Fruit fly (Drosophila melanogaster) whole organism, embryonic: Measurements from ENCODE around the gene ppk24.

Experiments used
- Antp ChIP-seq: fragments of 200-800 bp; sonication (Bioruptor generic); optimal IDR thresholded peaks from 3 replicates; lab custom pipeline; 2016; ENCODE audit warnings: missing biosample characterization, missing genetic modification characterization
- Blimp-1 ChIP-seq: fragments of 200-800 bp; sonication (Bioruptor generic); optimal IDR thresholded peaks from 3 replicates; lab custom pipeline; 2018; ENCODE audit warnings: missing biosample characterization, missing genetic modification characterization, mild to moderate bottlenecking, moderate library complexity, missing genetic modification reagents
- CG10321 ChIP-seq: fragments of 200-800 bp; sonication (Bioruptor generic); IDR thresholded peaks from 2 replicates; pipeline ENCODE4 v1.3.6; 2022; ENCODE audit warnings: missing biosample characterization, missing genetic modification characterization
- CG10979 ChIP-seq: fragments of 200-800 bp; sonication (Bioruptor generic); optimal IDR thresholded peaks from 2 replicates; lab custom pipeline; 2018; ENCODE audit warnings: missing biosample characterization, mild to moderate bottlenecking, missing genetic modification characterization, moderate library complexity
- CG11504 ChIP-seq: fragments of 200-800 bp; sonication (Bioruptor generic); optimal IDR thresholded peaks from 3 replicates; lab custom pipeline; 2019; ENCODE audit warnings: missing biosample characterization, mild to moderate bottlenecking, missing genetic modification characterization, moderate library complexity
- CG12391 ChIP-seq: fragments of 200-800 bp; sonication (Bioruptor generic); optimal IDR thresholded peaks from 3 replicates; lab custom pipeline; 2018; ENCODE audit warnings: missing biosample characterization, mild to moderate bottlenecking, missing genetic modification characterization, moderate library complexity
- CG13424 ChIP-seq: fragments of 200-800 bp; sonication (Bioruptor generic); optimal IDR thresholded peaks from 2 replicates; lab custom pipeline; 2019; ENCODE audit warnings: missing biosample characterization, mild to moderate bottlenecking, missing genetic modification characterization, moderate library complexity
- CG17802 ChIP-seq: fragments of 200-800 bp; sonication (Bioruptor generic); optimal IDR thresholded peaks from 2 replicates; lab custom pipeline; 2018; ENCODE audit warnings: missing biosample characterization, mild to moderate bottlenecking, missing genetic modification characterization, moderate library complexity
- CG2120 ChIP-seq: fragments of 200-800 bp; sonication (Bioruptor generic); optimal IDR thresholded peaks from 3 replicates; lab custom pipeline; 2016; ENCODE audit warnings: missing biosample characterization, missing genetic modification characterization
- CG2678 ChIP-seq: fragments of 200-800 bp; sonication (Bioruptor generic); optimal IDR thresholded peaks from 3 replicates; lab custom pipeline; 2019; ENCODE audit warnings: missing biosample characterization, mild to moderate bottlenecking, missing genetic modification characterization, moderate library complexity
- CG2875 ChIP-seq: fragments of 200-800 bp; sonication (Bioruptor generic); optimal IDR thresholded peaks from 2 replicates; lab custom pipeline; 2017; ENCODE audit warnings: missing biosample characterization, mild to moderate bottlenecking, missing genetic modification characterization, missing genetic modification reagents
- CG3163 ChIP-seq: fragments of 200-800 bp; sonication (Bioruptor generic); optimal IDR thresholded peaks from 3 replicates; lab custom pipeline; 2016; ENCODE audit warnings: missing biosample characterization, missing genetic modification characterization
- CG6654 ChIP-seq: fragments of 200-800 bp; sonication (Bioruptor generic); optimal IDR thresholded peaks from 2 replicates; lab custom pipeline; 2017; ENCODE audit warnings: missing biosample characterization, mild to moderate bottlenecking, missing genetic modification characterization
- CG6689 ChIP-seq: fragments of 200-800 bp; sonication (Bioruptor generic); IDR thresholded peaks from 2 replicates; pipeline ENCODE4 v1.3.6; 2022; ENCODE audit warnings: missing biosample characterization, missing genetic modification characterization
- CG7839 ChIP-seq: fragments of 200-800 bp; sonication (Bioruptor generic); optimal IDR thresholded peaks from 3 replicates; lab custom pipeline; 2018; ENCODE audit warnings: missing biosample characterization, mild to moderate bottlenecking, missing genetic modification characterization, moderate library complexity
- CG8388 ChIP-seq: fragments of 200-800 bp; sonication (Bioruptor generic); optimal IDR thresholded peaks from 2 replicates; lab custom pipeline; 2019; ENCODE audit warnings: missing biosample characterization, mild to moderate bottlenecking, missing genetic modification characterization, moderate library complexity
- Camta ChIP-seq: fragments of 200-800 bp; sonication (Bioruptor generic); optimal IDR thresholded peaks from 2 replicates; lab custom pipeline; 2016; ENCODE audit warnings: missing biosample characterization, missing genetic modification characterization
- Drgx ChIP-seq: fragments of 200-800 bp; sonication (Bioruptor generic); IDR thresholded peaks from 2 replicates; pipeline ENCODE4 v1.3.6; 2022; ENCODE audit warnings: missing biosample characterization, missing genetic modification characterization
- Gug ChIP-seq: fragments of 200-800 bp; sonication (Bioruptor generic); IDR thresholded peaks from 4 replicates; pipeline ENCODE4 v1.3.6; 2022; ENCODE audit warnings: missing biosample characterization, missing genetic modification characterization
- HmgZ ChIP-seq: fragments of 200-800 bp; sonication (Bioruptor generic); optimal IDR thresholded peaks from 2 replicates; lab custom pipeline; 2018; ENCODE audit warnings: missing biosample characterization, mild to moderate bottlenecking, missing genetic modification characterization
- Hr51 ChIP-seq, 2 experiments: fragments of 200-800 bp; sonication (Bioruptor generic); optimal IDR thresholded peaks; 2 replicates in 1 of 2; 3 replicates in 1 of 2; lab custom pipeline; 2016 to 2018; ENCODE audit warnings: missing biosample characterization in 2 of 2, missing genetic modification characterization in 2 of 2, mild to moderate bottlenecking in 1 of 2, moderate library complexity in 1 of 2
- Lhr ChIP-seq: fragments of 200-800 bp; sonication (Bioruptor generic); optimal IDR thresholded peaks from 3 replicates; lab custom pipeline; 2017; ENCODE audit warnings: mild to moderate bottlenecking, missing biosample characterization, missing genetic modification reagents, missing genetic modification characterization
- Ptx1 ChIP-seq: fragments of 200-800 bp; sonication (Bioruptor generic); IDR thresholded peaks from 2 replicates; pipeline ENCODE4 v1.3.6; 2022; ENCODE audit warnings: missing biosample characterization, missing genetic modification characterization
- Sox102F ChIP-seq: fragments of 200-800 bp; sonication (Bioruptor generic); optimal IDR thresholded peaks from 2 replicates; lab custom pipeline; 2018; ENCODE audit warnings: missing biosample characterization, mild to moderate bottlenecking, missing genetic modification characterization, moderate library complexity
- Ssrp ChIP-seq: fragments of 200-800 bp; sonication (Bioruptor generic); optimal IDR thresholded peaks from 2 replicates; lab custom pipeline; 2018; ENCODE audit warnings: missing biosample characterization, mild to moderate bottlenecking, missing genetic modification characterization, moderate library complexity
- Xrp1 ChIP-seq: fragments of 200-800 bp; sonication (Bioruptor generic); IDR thresholded peaks from 2 replicates; pipeline ENCODE4 v1.3.6; 2022; ENCODE audit warnings: missing biosample characterization, missing genetic modification characterization
- az2 ChIP-seq: fragments of 200-800 bp; sonication (Bioruptor generic); optimal IDR thresholded peaks from 3 replicates; lab custom pipeline; 2016; ENCODE audit warnings: missing biosample characterization, missing genetic modification characterization
- bsh ChIP-seq, 2 experiments: fragments of 200-800 bp; sonication (Bioruptor generic); optimal IDR thresholded peaks; 2 replicates each; lab custom pipeline; 2017 to 2018; ENCODE audit warnings: mild to moderate bottlenecking in 2 of 2, missing biosample characterization in 2 of 2, missing genetic modification characterization in 2 of 2, moderate library complexity in 1 of 2
- dmrt99B ChIP-seq: fragments of 200-800 bp; sonication (Bioruptor generic); optimal IDR thresholded peaks from 2 replicates; lab custom pipeline; 2018; ENCODE audit warnings: missing biosample characterization, mild to moderate bottlenecking, missing genetic modification characterization, moderate library complexity
- exex ChIP-seq: fragments of 200-800 bp; sonication (Bioruptor generic); optimal IDR thresholded peaks from 4 replicates; lab custom pipeline; 2018; ENCODE audit warnings: missing biosample characterization, mild to moderate bottlenecking, missing genetic modification characterization, moderate library complexity
- gem ChIP-seq: fragments of 200-800 bp; sonication (Bioruptor generic); optimal IDR thresholded peaks from 2 replicates; lab custom pipeline; 2019; ENCODE audit warnings: missing biosample characterization, mild to moderate bottlenecking, missing genetic modification characterization, moderate library complexity
- gro ChIP-seq: fragments of 200-800 bp; sonication (Bioruptor generic); optimal IDR thresholded peaks from 2 replicates; lab custom pipeline; 2016; ENCODE audit warnings: missing biosample characterization, missing genetic modification characterization
- gsb ChIP-seq: fragments of 200-800 bp; sonication (Bioruptor generic); IDR thresholded peaks from 2 replicates; pipeline ENCODE4 v1.3.6; 2022; ENCODE audit warnings: missing biosample characterization, missing genetic modification characterization
- nmo ChIP-seq: fragments of 200-800 bp; sonication (Bioruptor generic); optimal IDR thresholded peaks from 2 replicates; lab custom pipeline; 2018; ENCODE audit warnings: missing biosample characterization, mild to moderate bottlenecking, missing genetic modification characterization, moderate library complexity
- prd ChIP-seq, 3 experiments: fragments of >200 bp in 2 of 3; fragments of 200-800 bp in 1 of 3; sonication (Bioruptor generic) in 1 of 3; optimal IDR thresholded peaks in 2 of 3; IDR thresholded peaks in 1 of 3; 2 replicates in 2 of 3; 3 replicates in 1 of 3; pipeline versions ENCODE4 v1.3.6 to Lab custom; 2017 to 2022; ENCODE audit warnings: missing biosample characterization in 1 of 3, missing genetic modification characterization in 1 of 3
- row ChIP-seq: fragments of 200-800 bp; sonication (Bioruptor generic); IDR thresholded peaks from 3 replicates; pipeline ENCODE4 v1.3.6; 2022; ENCODE audit warnings: missing biosample characterization, missing genetic modification characterization
- sens ChIP-seq: fragments of 200-800 bp; sonication (Bioruptor generic); peaks from one replicate; lab custom pipeline; 2016; ENCODE audit warnings: missing biosample characterization, missing genetic modification characterization
- vvl ChIP-seq: fragments of 200-800 bp; sonication (Bioruptor generic); IDR thresholded peaks from 2 replicates; pipeline ENCODE4 v1.3.6; 2022; ENCODE audit warnings: missing biosample characterization, missing genetic modification characterization

Gene ppk24

dm6 chr3R:31250426-31251034 lies 15.0 kb upstream of the ppk24 start (continued):
- TF ChIP-seq exex (tag; lab: Kevin White, UChicago) (peak; percentile 38), gro (GFP tag; lab: Kevin White, UChicago) (peak; percentile 15), CG2120 (GFP tag; lab: Kevin White, UChicago) (peak; percentile 12), CG3163 (no peak), HmgZ (tag; lab: Kevin White, UChicago) (peak; percentile 3), CG6654 (GFP tag; lab: Kevin White, UChicago) (peak; percentile 88), gsb (GFP tag; lab: Robert Waterston, UW) (0 out of 2 replicates have a peak, but pooled peaks have one; percentile 8)

- TF ChIP-seq sens (GFP tag; lab: Kevin White, UChicago) (peak; percentile 69), CG10979 (tag; lab: Kevin White, UChicago) (peak; percentile 41), Blimp-1 (GFP tag; lab: Kevin White, UChicago) (peak; percentile 91), CG2875 (GFP tag; lab: Kevin White, UChicago) (no peak), Camta (peak; percentile 8), Hr51 (GFP tag; optimal IDR thresholded peaks at IDR 0.05; lab: Kevin White, UChicago) (peak in 1 of 2 experiments; percentile 6), dmrt99B (tag; lab: Kevin White, UChicago) (peak; percentile 31), Drgx (peak; percentile 55), Ptx1 (0 out of 2 replicates have a peak, but pooled peaks have one; percentile 20), CG7839 (tag; lab: Kevin White, UChicago) (peak; percentile 1), Antp (GFP tag; lab: Kevin White, UChicago) (no peak), CG2678 (tag; lab: Kevin White, UChicago) (peak; percentile 33), CG17802 (tag; lab: Kevin White, UChicago) (no peak), gem (tag; lab: Kevin White, UChicago) (peak; percentile 31), bsh (GFP tag; optimal IDR thresholded peaks at IDR 0.05; lab: Kevin White, UChicago) (peak in 1 of 2 experiments; percentile 27), CG13424 (tag; lab: Kevin White, UChicago) (peak; percentile 10), CG12391 (tag; lab: Kevin White, UChicago) (peak; percentile 7), CG11504 (tag; lab: Kevin White, UChicago) (peak; percentile 6), Sox102F (peak; percentile 49), CG8388 (GFP tag; lab: Kevin White, UChicago) (peak; percentile 4), row (peak; percentile 17; the same call in 1 of the 3 replicates), prd (optimal IDR thresholded peaks at IDR 0.05; lab: Kevin White, UChicago) (no peak), prd (GFP tag; IDR thresholded peaks at IDR 0.05; lab: Robert Waterston, UW) (peak; percentile 17; the same call in 1 of the 3 replicates), Gug (GFP tag; lab: Robert Waterston, UW) (no peak), Ssrp (tag; lab: Kevin White, UChicago) (peak; percentile 0), CG10321 (no peak), CG6689 (GFP tag; lab: Robert Waterston, UW) (peak; percentile 11; the same call in 1 of the 2 replicates), Xrp1 (GFP tag; lab: Robert Waterston, UW) (peak; percentile 39; the same call in 1 of the 2 replicates), nmo (GFP tag; lab: Kevin White, UChicago) (peak; percentile 17), az2 (GFP tag; lab: Kevin White, UChicago) (peak; percentile 20), vvl (GFP tag; lab: Robert Waterston, UW) (peak; percentile 20; the same call in 1 of the 2 replicates), Lhr (GFP tag; lab: Kevin White, UChicago) (no peak)
- TF ChIP-seq, all 482 proteins: peak for 25
Observed at dm6 chr3R:31251130-31251770, 14.3 kb upstream of the ppk24 start.
